Worm (Caenorhabditis elegans): ENCODE data around the gene K09H11.9.

Gene K09H11.9

ce11 chrV:5701106-5701505 lies 15.3 kb downstream of the K09H11.9 start:
- TF ChIP-seq lin-32 (GFP tag; optimal IDR thresholded peaks at IDR 0.05) (no peak), bed-3 (GFP tag; optimal IDR thresholded peaks at IDR 0.05) (no peak), M03D4.4 (tag; optimal IDR thresholded peaks at IDR 0.05) (no peak), ceh-39 (tag; optimal IDR thresholded peaks at IDR 0.05) (no peak)

ce11 chrV:5699835-5700441 lies 16.5 kb downstream of the K09H11.9 start, which contains the start of gene clec-1:
Gene clec-1 (plus strand): TSS chrV:5700154.
- TF ChIP-seq sptf-1 (tag; optimal IDR thresholded peaks at IDR 0.05) (no peak), elt-3 (tag; optimal IDR thresholded peaks at IDR 0.05) (no peak), zip-8 (tag; optimal IDR thresholded peaks at IDR 0.05) (no peak), unc-39 (tag; optimal IDR thresholded peaks at IDR 0.05) (no peak), ztf-11 (tag; optimal IDR thresholded peaks at IDR 0.05) (no peak), lin-13 (tag; optimal IDR thresholded peaks at IDR 0.05) (no peak), ham-2 (GFP tag; optimal IDR thresholded peaks at IDR 0.05) (no peak), mep-1 (tag; optimal IDR thresholded peaks at IDR 0.05) (no peak), cnd-1 (tag; optimal IDR thresholded peaks at IDR 0.05) (no peak), pha-4 (tag; optimal IDR thresholded peaks at IDR 0.05) (no peak), lin-32 (GFP tag; optimal IDR thresholded peaks at IDR 0.05) (no peak), drap-1 (GFP tag; optimal IDR thresholded peaks at IDR 0.05) (no peak), bed-3 (GFP tag; optimal IDR thresholded peaks at IDR 0.05) (no peak)

DNA sequence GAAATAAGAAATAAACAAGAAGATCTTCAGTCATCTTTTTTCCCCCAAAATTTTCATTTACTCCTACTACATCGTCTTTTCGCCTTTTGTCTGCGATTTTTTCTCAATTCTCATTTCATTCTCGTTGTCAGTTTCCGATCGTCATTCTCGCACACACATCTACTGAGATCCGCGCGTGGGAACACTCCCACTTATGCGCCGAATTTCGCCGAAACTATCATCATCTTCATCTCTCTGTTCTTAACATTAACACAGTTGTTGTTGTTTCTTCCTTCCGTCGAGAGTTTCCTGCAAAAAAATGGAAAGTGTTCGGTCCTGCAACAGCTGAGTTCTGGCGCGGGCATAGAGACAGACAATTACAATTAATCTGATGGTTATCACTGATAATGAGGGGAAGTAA lies 18.8 kb downstream of the K09H11.9 start:
- no peak for TF ChIP-seq nhr-2 (tag; optimal IDR thresholded peaks at IDR 0.05)
- TF ChIP-seq zip-8 (tag; optimal IDR thresholded peaks at IDR 0.05), result no peak
- TF ChIP-seq unc-120 (tag; optimal IDR thresholded peaks at IDR 0.05; ENCODE audit: poor library complexity, severe bottlenecking), result no peak
- no peak for TF ChIP-seq M03D4.4 (tag; optimal IDR thresholded peaks at IDR 0.05)
- TF ChIP-seq hlh-1 (tag; optimal IDR thresholded peaks at IDR 0.05), result no peak
- no peak for TF ChIP-seq ceh-43 (GFP tag; optimal IDR thresholded peaks at IDR 0.05)
- TF ChIP-seq ceh-39 (tag; optimal IDR thresholded peaks at IDR 0.05), result no peak
- TF ChIP-seq blmp-1 (tag; optimal IDR thresholded peaks at IDR 0.05), result no peak
- no peak for TF ChIP-seq elt-1 (tag; optimal IDR thresholded peaks at IDR 0.05; ENCODE audit: borderline replicate concordance, insufficient read depth)
- TF ChIP-seq ceh-83 (GFP tag; optimal IDR thresholded peaks at IDR 0.05), result no peak
- TF ChIP-seq mep-1 (tag; optimal IDR thresholded peaks at IDR 0.05), result no peak
- no peak for TF ChIP-seq ces-1 (GFP tag; optimal IDR thresholded peaks at IDR 0.05)
- no peak for TF ChIP-seq mls-2 (tag; optimal IDR thresholded peaks at IDR 0.05)

- TF ChIP-seq nhr-12 (tag; optimal IDR thresholded peaks at IDR 0.05) (no peak), tbx-8 (GFP tag; optimal IDR thresholded peaks at IDR 0.05) (no peak), ceh-43 (GFP tag; optimal IDR thresholded peaks at IDR 0.05) (no peak), mab-5 (tag; optimal IDR thresholded peaks at IDR 0.05) (no peak), lin-32 (GFP tag; optimal IDR thresholded peaks at IDR 0.05) (no peak), ceh-83 (GFP tag; optimal IDR thresholded peaks at IDR 0.05) (no peak), nhr-28 (tag; optimal IDR thresholded peaks at IDR 0.05) (no peak), elt-1 (tag; optimal IDR thresholded peaks at IDR 0.05; ENCODE audit: borderline replicate concordance, insufficient read depth) (no peak), unc-39 (tag; optimal IDR thresholded peaks at IDR 0.05) (no peak), ham-2 (GFP tag; optimal IDR thresholded peaks at IDR 0.05) (no peak), cnd-1 (tag; optimal IDR thresholded peaks at IDR 0.05) (no peak)
Measured at ce11 chrV:5696177-5696576, 20.2 kb downstream of the K09H11.9 start.

- no peak for TF ChIP-seq lin-13 (tag; optimal IDR thresholded peaks at IDR 0.05)
- TF ChIP-seq nhr-2 (tag; optimal IDR thresholded peaks at IDR 0.05), result no peak
- TF ChIP-seq unc-39 (tag; optimal IDR thresholded peaks at IDR 0.05), result no peak
- no peak for TF ChIP-seq flh-1 (GFP tag; optimal IDR thresholded peaks at IDR 0.05)
- TF ChIP-seq mab-5 (tag; optimal IDR thresholded peaks at IDR 0.05), result no peak
- TF ChIP-seq mep-1 (tag; optimal IDR thresholded peaks at IDR 0.05), result no peak
- TF ChIP-seq ceh-83 (GFP tag; optimal IDR thresholded peaks at IDR 0.05), result no peak
- TF ChIP-seq zip-8 (tag; optimal IDR thresholded peaks at IDR 0.05), result no peak
- no peak for TF ChIP-seq ceh-43 (GFP tag; optimal IDR thresholded peaks at IDR 0.05)
- TF ChIP-seq cnd-1 (tag; optimal IDR thresholded peaks at IDR 0.05), result no peak
- TF ChIP-seq sem-2 (GFP tag; optimal IDR thresholded peaks at IDR 0.05), result no peak
- no peak for TF ChIP-seq pha-4 (tag; optimal IDR thresholded peaks at IDR 0.05)
- TF ChIP-seq snpc-4 (tag; optimal IDR thresholded peaks at IDR 0.05), result no peak
- no peak for TF ChIP-seq nhr-237 (tag; optimal IDR thresholded peaks at IDR 0.05)
Measured at ce11 chrV:5695635-5696034, 20.8 kb downstream of the K09H11.9 start.

Data from whole organism, mixed stage, embryonic.